Worm (Caenorhabditis elegans) whole organism, mixed stage, embryonic: ENCODE measurements around the gene acl-13.

Experiments used
- ceh-43 ChIP-seq: fragments of 200-800 bp; sonication (Bioruptor generic); optimal IDR thresholded peaks from 2 replicates; lab custom pipeline; 2018; ENCODE audit warnings: mild to moderate bottlenecking, missing genetic modification characterization, moderate library complexity, missing compliant biosample characterization
- ces-1 ChIP-seq: fragments of 150-350 bp; optimal IDR thresholded peaks from 2 replicates; lab custom pipeline; 2014; ENCODE audit warnings: missing biosample characterization, missing genetic modification reagents, missing genetic modification characterization
- flh-1 ChIP-seq: fragments of 200-800 bp; sonication (Bioruptor generic); optimal IDR thresholded peaks from 2 replicates; lab custom pipeline; 2018; ENCODE audit warnings: mild to moderate bottlenecking, missing genetic modification characterization, moderate library complexity, missing compliant biosample characterization
- hlh-1 ChIP-seq: fragments of 150-350 bp; optimal IDR thresholded peaks from 2 replicates; lab custom pipeline; 2014; ENCODE audit warnings: missing biosample characterization, missing genetic modification reagents, missing genetic modification characterization
- lin-32 ChIP-seq: fragments of 200-800 bp; sonication (Bioruptor generic); optimal IDR thresholded peaks from 2 replicates; lab custom pipeline; 2018; ENCODE audit warnings: mild to moderate bottlenecking, missing genetic modification characterization, missing compliant biosample characterization
- mep-1 ChIP-seq: fragments of 150-350 bp; optimal IDR thresholded peaks from 2 replicates; lab custom pipeline; 2017; ENCODE audit warnings: missing biosample characterization, missing genetic modification reagents, missing genetic modification characterization, inconsistent platforms
- nhr-28 ChIP-seq: fragments of 150-350 bp; optimal IDR thresholded peaks from 2 replicates; lab custom pipeline; 2014; ENCODE audit warnings: missing biosample characterization, missing genetic modification characterization
- pha-4 ChIP-seq: fragments of 150-350 bp; optimal IDR thresholded peaks from 2 replicates; lab custom pipeline; 2018; ENCODE audit warnings: missing biosample characterization, missing genetic modification reagents, missing genetic modification characterization
- sptf-1 ChIP-seq: sonication (generic microtip); optimal IDR thresholded peaks from 2 replicates; lab custom pipeline; 2017; ENCODE audit warnings: mild to moderate bottlenecking, missing genetic modification characterization, moderate library complexity, missing compliant biosample characterization
- unc-62 ChIP-seq: fragments of 150-350 bp; optimal IDR thresholded peaks from 2 replicates; lab custom pipeline; 2014; ENCODE audit warnings: missing biosample characterization, missing genetic modification reagents, missing genetic modification characterization

DNA sequence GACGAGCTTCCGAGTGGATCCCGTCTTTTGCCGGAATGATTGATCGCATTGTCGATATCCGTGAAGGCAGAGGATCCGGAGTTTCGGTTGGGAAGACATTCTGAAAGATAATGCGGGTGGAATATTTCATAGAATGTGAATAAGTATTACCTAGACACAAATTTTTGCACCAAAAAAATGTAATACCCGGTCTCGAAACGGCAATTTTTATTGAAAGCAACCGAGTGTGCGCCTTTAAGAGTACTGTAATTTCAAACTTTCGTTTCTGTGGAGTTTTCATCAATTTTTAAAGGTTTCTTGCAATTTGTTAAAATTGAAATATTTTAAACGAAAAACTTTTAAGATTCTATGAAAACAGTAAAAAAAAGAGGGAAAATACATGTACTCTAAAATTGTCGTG lies 33.7 kb downstream of the acl-13 start, which contains the start of gene C25G4.2:
- TF ChIP-seq nhr-28 (no peak), pha-4 (tag; lab: Kevin White, UChicago) (no peak), unc-62 (GFP tag; lab: Kevin White, UChicago) (no peak), mep-1 (tag; lab: Kevin White, UChicago) (no peak), ces-1 (no peak), hlh-1 (tag; lab: Kevin White, UChicago) (no peak), lin-32 (GFP tag; lab: Kevin White, UChicago) (no peak), sptf-1 (tag; lab: Kevin White, UChicago) (no peak), flh-1 (no peak), ceh-43 (no peak)
